Worm (Caenorhabditis elegans): Measurements from ENCODE around the gene F23B12.1.

F23B12.1 gene

ce11 chrV:14411989-14412388 is 17.0 kb upstream of the F23B12.1 start:
- no peak for TF ChIP-seq zip-5 (tag; optimal IDR thresholded peaks at IDR 0.05)
- TF ChIP-seq sox-2 (GFP tag; IDR thresholded peaks at IDR 0.05), result no peak
- no peak for TF ChIP-seq ceh-48 (tag; optimal IDR thresholded peaks at IDR 0.05)
- no peak for TF ChIP-seq ceh-19 (GFP tag; optimal IDR thresholded peaks at IDR 0.05)
- no peak for TF ChIP-seq hlh-30 (tag; optimal IDR thresholded peaks at IDR 0.05; ENCODE audit: insufficient read depth)
- TF ChIP-seq pha-4 (tag; optimal IDR thresholded peaks at IDR 0.05), result no peak

ce11 chrV:14414032-14414431 is 14.9 kb upstream of the F23B12.1 start:
- TF ChIP-seq fax-1 (tag; optimal IDR thresholded peaks at IDR 0.05) (no peak), ceh-18 (tag; optimal IDR thresholded peaks at IDR 0.05) (no peak), elt-4 (tag; optimal IDR thresholded peaks at IDR 0.05) (no peak), dve-1 (tag; optimal IDR thresholded peaks at IDR 0.05) (no peak), pqm-1 (tag; optimal IDR thresholded peaks at IDR 0.05) (no peak), ceh-22 (tag; optimal IDR thresholded peaks at IDR 0.05) (no peak), nhr-11 (tag; optimal IDR thresholded peaks at IDR 0.05) (no peak), ceh-14 (tag; optimal IDR thresholded peaks at IDR 0.05) (no peak), fkh-10 (GFP tag; optimal IDR thresholded peaks at IDR 0.05) (no peak), ceh-30 (tag; optimal IDR thresholded peaks at IDR 0.05) (no peak), madf-2 (tag; optimal IDR thresholded peaks at IDR 0.05) (no peak), T23F11.4 (GFP tag; optimal IDR thresholded peaks at IDR 0.05) (no peak), pha-4 (tag; optimal IDR thresholded peaks at IDR 0.05) (no peak), ztf-16 (tag; optimal IDR thresholded peaks at IDR 0.05) (no peak), sox-4 (tag; optimal IDR thresholded peaks at IDR 0.05) (no peak), unc-55 (GFP tag; optimal IDR thresholded peaks at IDR 0.05) (no peak)

ce11 chrV:14414964-14415564 is 13.9 kb upstream of the F23B12.1 start, which contains the start of the genes nxf-1 and C15H11.11:
Gene nxf-1, minus strand, starts transcription at chrV:14415014.
Gene C15H11.11, plus strand, starts transcription at chrV:14415499.
- peak; percentile 97 for TF ChIP-seq hlh-30 (tag; optimal IDR thresholded peaks at IDR 0.05; ENCODE audit: insufficient read depth)
- TF ChIP-seq elt-2 (tag; optimal IDR thresholded peaks at IDR 0.05), result no peak
- no peak for TF ChIP-seq F13H6.1 (tag; optimal IDR thresholded peaks at IDR 0.05)
- TF ChIP-seq K02D7.2 (tag; optimal IDR thresholded peaks at IDR 0.05), result no peak
- TF ChIP-seq unc-55 (GFP tag; optimal IDR thresholded peaks at IDR 0.05), result no peak
- TF ChIP-seq dmd-4 (tag; optimal IDR thresholded peaks at IDR 0.05; ENCODE audit: borderline replicate concordance), result no peak
- peak; percentile 6 for TF ChIP-seq ceh-31 (tag; optimal IDR thresholded peaks at IDR 0.05)
- TF ChIP-seq pag-3 (tag; optimal IDR thresholded peaks at IDR 0.05; ENCODE audit: borderline replicate concordance), result no peak
- no peak for TF ChIP-seq Y22D7AL.16 (tag; optimal IDR thresholded peaks at IDR 0.05)
- TF ChIP-seq C08G9.2 (tag; optimal IDR thresholded peaks at IDR 0.05), result no peak
- TF ChIP-seq ceh-19 (GFP tag; optimal IDR thresholded peaks at IDR 0.05), result no peak
- TF ChIP-seq T23F11.4 (GFP tag; optimal IDR thresholded peaks at IDR 0.05), result no peak
- TF ChIP-seq hlh-13 (GFP tag; optimal IDR thresholded peaks at IDR 0.05), result no peak
- no peak for TF ChIP-seq sdc-2 (tag; optimal IDR thresholded peaks at IDR 0.05)
- no peak for TF ChIP-seq pat-9 (tag; optimal IDR thresholded peaks at IDR 0.05)
- TF ChIP-seq ceh-18 (tag; optimal IDR thresholded peaks at IDR 0.05), result no peak
- no peak for TF ChIP-seq ceh-24 (tag; optimal IDR thresholded peaks at IDR 0.05)
- no peak for TF ChIP-seq fkh-6 (tag; optimal IDR thresholded peaks at IDR 0.05)
- TF ChIP-seq ama-1 (optimal IDR thresholded peaks at IDR 0.05), result no peak
- TF ChIP-seq ceh-6 (GFP tag; optimal IDR thresholded peaks at IDR 0.05), result no peak
- TF ChIP-seq nfya-1 (tag; optimal IDR thresholded peaks at IDR 0.05), result peak; percentile 2
- no peak for TF ChIP-seq pros-1 (tag; optimal IDR thresholded peaks at IDR 0.05)
- no peak for TF ChIP-seq che-1 (tag; optimal IDR thresholded peaks at IDR 0.05)
- TF ChIP-seq hlh-6 (tag; optimal IDR thresholded peaks at IDR 0.05), result no peak
- no peak for TF ChIP-seq fkh-10 (GFP tag; optimal IDR thresholded peaks at IDR 0.05)
- TF ChIP-seq C38D4.7 (GFP tag; optimal IDR thresholded peaks at IDR 0.05), result no peak
- no peak for TF ChIP-seq ceh-45 (GFP tag; IDR thresholded peaks at IDR 0.05)
- TF ChIP-seq K09A11.1 (tag; optimal IDR thresholded peaks at IDR 0.05; ENCODE audit: insufficient read depth), result no peak
- no peak for TF ChIP-seq sox-4 (tag; optimal IDR thresholded peaks at IDR 0.05)
- no peak for TF ChIP-seq pha-4 (tag; optimal IDR thresholded peaks at IDR 0.05)
- TF ChIP-seq ceh-30 (tag; optimal IDR thresholded peaks at IDR 0.05), result peak; percentile 4
- TF ChIP-seq madf-2 (tag; optimal IDR thresholded peaks at IDR 0.05), result no peak
- TF ChIP-seq unc-86 (tag; optimal IDR thresholded peaks at IDR 0.05), result no peak
- TF ChIP-seq unc-42 (tag; optimal IDR thresholded peaks at IDR 0.05), result peak; percentile 17
- no peak for TF ChIP-seq npax-4 (tag; optimal IDR thresholded peaks at IDR 0.05)
- TF ChIP-seq fax-1 (tag; optimal IDR thresholded peaks at IDR 0.05), result no peak

Measured in whole organism, late embryonic.